Worm (Caenorhabditis elegans): ENCODE measurements around the gene mmaa-1.

DNA sequence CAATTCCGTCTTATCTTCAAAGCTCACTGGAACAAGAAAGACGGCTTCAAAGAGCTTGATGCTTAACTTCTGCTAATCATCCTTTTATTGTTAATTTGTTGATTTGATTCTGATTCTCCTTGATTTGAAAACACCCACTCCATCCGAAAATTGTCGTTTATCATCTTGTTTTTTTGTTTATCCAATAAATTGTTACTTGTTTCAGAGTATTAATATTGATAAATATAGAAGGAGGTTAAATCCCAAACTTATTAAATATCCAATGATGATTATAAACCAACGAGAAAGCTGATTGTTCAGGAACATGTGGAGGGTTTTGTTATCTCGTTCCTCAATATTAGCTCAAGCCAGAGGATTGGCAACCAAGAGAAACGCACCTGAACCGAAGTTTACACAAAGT, 11.8 kb upstream of the mmaa-1 start, which contains the start of gene F10E7.6:
- TF ChIP-seq W03F9.2 (tag; optimal IDR thresholded peaks at IDR 0.05) (no peak), dao-5 (tag; optimal IDR thresholded peaks at IDR 0.05) (no peak), him-1 (tag; optimal IDR thresholded peaks at IDR 0.05) (no peak)

Measured in whole organism, L4/young adult.